Worm (Caenorhabditis elegans) whole organism, late embryonic: Measurements from ENCODE around the gene C25G4.17.

Source experiments
- K09A11.1 ChIP-seq: sonication (generic microtip); optimal IDR thresholded peaks from 2 replicates; lab custom pipeline; 2017; ENCODE audit warnings: antibody characterized with exemption, mild to moderate bottlenecking, missing genetic modification characterization, missing compliant biosample characterization; ENCODE audit not compliant: insufficient read depth
- ceh-31 ChIP-seq: sonication (generic microtip); optimal IDR thresholded peaks from 2 replicates; lab custom pipeline; 2016; ENCODE audit warnings: missing genetic modification characterization, missing compliant biosample characterization
- ceh-9 ChIP-seq: sonication (generic microtip); optimal IDR thresholded peaks from 2 replicates; lab custom pipeline; 2016; ENCODE audit warnings: mild to moderate bottlenecking, missing genetic modification characterization, inconsistent platforms, missing compliant biosample characterization
- ets-4 ChIP-seq: sonication (generic microtip); optimal IDR thresholded peaks from 2 replicates; lab custom pipeline; 2016; ENCODE audit warnings: missing genetic modification characterization, missing compliant biosample characterization
- fkh-10 ChIP-seq: fragments of 150-350 bp; optimal IDR thresholded peaks from 2 replicates; lab custom pipeline; 2014; ENCODE audit warnings: missing biosample characterization, missing genetic modification reagents, missing genetic modification characterization
- hlh-8 ChIP-seq: sonication (generic microtip); optimal IDR thresholded peaks from 2 replicates; lab custom pipeline; 2016; ENCODE audit warnings: missing genotype, missing genetic modification characterization, missing compliant biosample characterization
- rnt-1 ChIP-seq: sonication (generic microtip); optimal IDR thresholded peaks from 2 replicates; lab custom pipeline; 2016; ENCODE audit warnings: missing genetic modification characterization, missing compliant biosample characterization
- syd-9 ChIP-seq: sonication (generic microtip); optimal IDR thresholded peaks from 2 replicates; lab custom pipeline; 2016; ENCODE audit warnings: mild to moderate bottlenecking, missing genetic modification characterization, moderate library complexity, missing compliant biosample characterization

DNA sequence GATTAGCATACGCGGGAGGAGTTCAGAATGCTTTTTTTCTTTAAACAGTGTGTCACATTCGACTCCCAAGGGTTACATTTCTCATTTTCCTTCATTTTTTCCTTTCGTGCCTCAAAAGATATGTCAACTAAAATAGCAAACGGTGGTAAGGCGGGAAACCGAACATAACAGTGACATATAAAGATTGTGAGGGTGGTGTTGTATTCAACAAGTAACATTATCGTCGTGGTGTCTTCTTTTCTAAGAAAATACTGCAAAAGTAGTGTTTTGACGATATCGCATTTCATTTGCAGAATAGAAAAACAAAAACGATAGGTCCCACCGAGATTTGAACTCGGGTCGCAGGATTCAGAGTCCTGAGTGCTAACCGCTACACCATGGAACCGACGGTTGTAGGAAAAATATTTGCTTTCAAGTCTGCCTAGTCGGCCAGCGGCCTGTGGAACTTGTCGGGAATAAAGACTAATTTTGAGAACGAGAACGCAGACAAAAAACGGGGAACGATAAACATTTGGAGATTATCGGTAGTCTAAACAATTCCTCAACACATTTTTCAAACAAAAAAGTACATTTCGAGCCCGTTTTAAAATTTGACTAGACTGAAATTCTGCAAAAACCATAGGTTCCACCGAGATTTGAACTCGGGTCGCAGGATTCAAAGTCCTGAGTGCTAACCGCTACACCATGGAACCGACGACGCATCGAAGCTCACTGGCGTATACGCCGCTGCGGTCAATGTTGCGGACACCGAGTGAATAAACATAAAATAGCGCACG, 25.0 kb upstream of the C25G4.17 start:
- TF ChIP-seq K09A11.1 (tag; lab: Kevin White, UChicago) (no peak), rnt-1 (tag; lab: Kevin White, UChicago) (no peak), syd-9 (tag; lab: Kevin White, UChicago) (no peak), ceh-9 (tag; lab: Kevin White, UChicago) (no peak), ceh-31 (tag; lab: Kevin White, UChicago) (no peak), hlh-8 (tag; lab: Kevin White, UChicago) (no peak), ets-4 (tag; lab: Kevin White, UChicago) (no peak), fkh-10 (no peak)
